Worm (Caenorhabditis elegans): ENCODE data around the gene Y54F10BM.9.

ce11 chrIII:2259329-2259728, 45.4 kb downstream of the Y54F10BM.9 start:
- no peak for TF ChIP-seq cog-1 (tag; optimal IDR thresholded peaks at IDR 0.05)
- no peak for TF ChIP-seq flt-1 (GFP tag; IDR thresholded peaks at IDR 0.05)
- TF ChIP-seq ztf-29 (GFP tag; IDR thresholded peaks at IDR 0.05), result no peak
- no peak for TF ChIP-seq med-1 (GFP tag; optimal IDR thresholded peaks at IDR 0.05; ENCODE audit: insufficient read depth)
- TF ChIP-seq ztf-23 (GFP tag; IDR thresholded peaks at IDR 0.05), result no peak
